Fruit fly (Drosophila melanogaster): Measurements from ENCODE around the gene CG3437.

DNA sequence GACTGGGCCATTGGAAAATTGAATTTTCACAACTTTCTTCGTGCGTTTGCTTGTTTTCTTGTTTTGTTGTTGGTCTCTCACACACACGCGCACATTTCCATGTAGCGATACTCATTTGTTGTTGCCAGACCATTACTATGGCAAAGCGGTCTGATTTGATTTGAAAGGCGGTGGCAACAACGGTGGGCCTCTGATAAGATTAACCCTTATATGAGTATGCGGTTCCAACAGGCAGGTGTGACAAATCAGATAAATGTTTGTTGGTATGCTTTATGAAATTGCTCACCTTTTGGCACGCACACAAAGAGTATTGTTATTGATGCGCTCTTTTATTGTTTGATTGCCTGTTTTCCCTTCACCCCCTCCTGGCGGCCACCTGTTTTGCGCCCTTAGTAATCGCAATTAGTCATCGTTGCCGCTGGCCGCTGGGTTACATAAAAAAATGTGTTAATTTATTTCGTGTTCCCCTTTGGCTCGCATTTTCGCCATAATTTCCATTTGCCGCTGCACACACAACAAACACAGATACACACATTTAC, 10.2 kb downstream of the CG3437 start:
- TF ChIP-seq CG14050 (GFP tag; IDR thresholded peaks at IDR 0.05): no peak
- peak; percentile 56; the same call in 1 of the 2 replicates for TF ChIP-seq crol (GFP tag; IDR thresholded peaks at IDR 0.05)
- TF ChIP-seq btn (GFP tag; optimal IDR thresholded peaks at IDR 0.05): no peak
- TF ChIP-seq z (GFP tag; IDR thresholded peaks at IDR 0.05): no peak
- TF ChIP-seq lab (GFP tag; optimal IDR thresholded peaks at IDR 0.05): peak; percentile 68
- no peak for TF ChIP-seq prd (optimal IDR thresholded peaks at IDR 0.05)
- TF ChIP-seq prd (GFP tag; IDR thresholded peaks at IDR 0.05): no peak
- TF ChIP-seq ap (GFP tag; IDR thresholded peaks at IDR 0.05): no peak
- peak; percentile 12 for TF ChIP-seq Fer3 (tag; optimal IDR thresholded peaks at IDR 0.05)
- TF ChIP-seq pan (optimal IDR thresholded peaks at IDR 0.05): no peak
- TF ChIP-seq pan (GFP tag; optimal IDR thresholded peaks at IDR 0.05 in 1 of 2, IDR thresholded peaks at IDR 0.05 in 1 of 2): peak in 1 of 2 experiments; percentile 7
- no peak for TF ChIP-seq pho (GFP tag; optimal IDR thresholded peaks at IDR 0.05)
